Fruit fly (Drosophila melanogaster): ENCODE data around the gene Tsp96F.

dm6 chr3R:25829598-25829997, 51.6 kb downstream of the Tsp96F start, which contains the start of gene Mst57Dc:
- no peak for TF ChIP-seq CTCF (optimal IDR thresholded peaks at IDR 0.05)
- no peak for TF ChIP-seq CG8478 (optimal IDR thresholded peaks at IDR 0.05)
